Fruit fly (Drosophila melanogaster): Measurements from ENCODE around the gene ATPsynE.

Gene ATPsynE

DNA sequence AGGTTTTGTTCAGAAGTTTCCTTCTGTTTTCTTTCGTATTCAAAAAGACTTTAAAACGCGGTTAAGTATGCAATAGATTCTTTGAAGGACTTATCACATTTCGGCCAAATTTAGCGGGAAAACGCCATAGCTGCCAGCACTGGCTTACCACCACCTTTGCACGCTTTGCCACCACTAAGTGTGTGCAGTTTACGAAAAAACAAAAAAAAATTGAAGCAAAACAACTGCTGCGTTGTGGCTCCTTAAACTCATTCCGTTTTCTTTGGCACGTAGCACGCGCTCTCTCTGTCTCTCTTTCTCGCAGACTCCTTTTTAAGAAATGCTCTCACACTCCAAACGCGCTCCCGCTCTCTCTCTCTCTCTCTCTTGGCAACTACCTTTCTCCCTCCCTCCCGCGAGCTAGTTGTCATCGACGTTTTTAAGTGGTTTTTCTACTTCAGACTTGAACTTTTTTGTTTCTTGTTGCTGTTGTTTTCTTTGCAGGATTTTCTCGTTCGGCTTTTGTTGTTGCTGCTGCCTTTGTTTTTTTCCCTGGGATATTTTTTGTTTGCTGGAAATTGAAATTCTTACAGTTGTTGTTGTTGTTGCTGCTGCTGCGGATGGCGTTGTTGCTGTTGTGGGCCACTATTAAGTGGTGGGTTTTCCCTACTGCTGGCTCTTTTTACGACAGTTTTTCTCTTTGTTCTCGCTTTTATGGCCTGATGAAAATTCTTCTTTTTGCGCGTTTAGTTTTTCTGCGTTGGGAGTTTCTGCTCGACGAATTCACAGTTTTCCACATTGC, 48.0 kb upstream of the ATPsynE start (continued):
- TF ChIP-seq Ets21C (GFP tag; optimal IDR thresholded peaks at IDR 0.05) (no peak), vri (GFP tag; optimal IDR thresholded peaks at IDR 0.05) (no peak), CG11902 (GFP tag; optimal IDR thresholded peaks at IDR 0.05) (no peak), svp (GFP tag) (no peak), Ets96B (tag; optimal IDR thresholded peaks at IDR 0.05) (no peak), Sox15 (GFP tag; optimal IDR thresholded peaks at IDR 0.05) (peak; percentile 24), Lpt (GFP tag; optimal IDR thresholded peaks at IDR 0.05) (peak; percentile 73), topi (GFP tag; optimal IDR thresholded peaks at IDR 0.05) (no peak), Sox102F (GFP tag; optimal IDR thresholded peaks at IDR 0.05) (no peak), Blimp-1 (GFP tag; optimal IDR thresholded peaks at IDR 0.05) (no peak), salr (GFP tag; optimal IDR thresholded peaks at IDR 0.05) (peak in 1 of 2 experiments; percentile 47), cyc (GFP tag; optimal IDR thresholded peaks at IDR 0.05) (peak; percentile 13), ss (GFP tag; optimal IDR thresholded peaks at IDR 0.05) (peak; percentile 77 to 83), Sox14 (GFP tag; optimal IDR thresholded peaks at IDR 0.05) (no peak), CG34406 (GFP tag; optimal IDR thresholded peaks at IDR 0.05) (no peak), OdsH (GFP tag; optimal IDR thresholded peaks at IDR 0.05) (no peak), Eip93F (GFP tag; optimal IDR thresholded peaks at IDR 0.05) (no peak), CG8632 (GFP tag; optimal IDR thresholded peaks at IDR 0.05) (no peak), CG3919 (GFP tag; optimal IDR thresholded peaks at IDR 0.05) (no peak), achi (GFP tag; optimal IDR thresholded peaks at IDR 0.05) (no peak)

DNA sequence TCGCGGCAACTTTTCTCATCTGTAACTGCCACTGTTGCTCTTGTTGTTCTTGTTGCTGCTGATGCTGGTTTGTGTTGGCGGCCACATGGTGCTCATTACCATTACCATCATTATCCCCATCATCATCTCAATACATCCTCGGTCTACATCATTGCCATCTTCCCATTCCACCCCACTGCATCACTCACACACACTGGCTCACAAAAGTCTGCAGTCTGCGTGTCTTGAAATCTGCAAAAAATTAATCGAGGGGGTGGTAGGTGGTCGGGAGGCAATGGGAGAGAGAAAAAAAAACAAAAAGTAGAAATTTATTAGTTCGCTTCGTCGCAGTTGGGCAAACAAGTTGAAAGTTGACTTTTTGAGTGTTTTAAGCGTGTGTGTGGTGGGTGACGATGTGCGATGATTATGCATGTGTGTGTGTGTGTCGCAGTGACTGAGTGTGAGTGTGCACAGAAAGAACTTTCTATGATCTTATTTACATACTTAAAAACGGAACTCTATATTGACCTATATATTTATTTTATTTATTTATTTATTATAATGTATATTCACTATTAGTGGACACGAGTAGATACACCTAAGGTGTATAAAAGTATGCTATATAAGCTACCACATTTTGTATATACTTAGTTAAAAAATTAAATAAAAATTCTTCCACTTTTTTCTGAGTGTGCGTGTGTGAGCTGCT, 47.3 kb upstream of the ATPsynE start:
- TF ChIP-seq CG9139 (GFP tag; optimal IDR thresholded peaks at IDR 0.05) (no peak), esn (GFP tag; optimal IDR thresholded peaks at IDR 0.05) (no peak), CG6163 (GFP tag; IDR thresholded peaks at IDR 0.05) (peak; percentile 42; the same call in 1 of the 3 replicates), spab (GFP tag; optimal IDR thresholded peaks at IDR 0.05) (no peak), ss (GFP tag; optimal IDR thresholded peaks at IDR 0.05) (no peak), Eip93F (GFP tag; optimal IDR thresholded peaks at IDR 0.05) (no peak), CG32006 (GFP tag; optimal IDR thresholded peaks at IDR 0.05) (peak; percentile 81), CG6808 (GFP tag; optimal IDR thresholded peaks at IDR 0.05) (no peak), Met (GFP tag; optimal IDR thresholded peaks at IDR 0.05) (peak; percentile 5), Gug (GFP tag; IDR thresholded peaks at IDR 0.05) (peak; percentile 28; the same call in 1 of the 2 replicates), eg (GFP tag; IDR thresholded peaks at IDR 0.05) (peak; percentile 65; the same call in 2 of the 3 replicates), Hr39 (GFP tag; optimal IDR thresholded peaks at IDR 0.05) (no peak), CG8319 (GFP tag; optimal IDR thresholded peaks at IDR 0.05) (no peak), Ets21C (GFP tag; optimal IDR thresholded peaks at IDR 0.05) (no peak), dsx (GFP tag; optimal IDR thresholded peaks at IDR 0.05; ENCODE audit: poor library complexity, severe bottlenecking) (no peak), Hr4 (GFP tag; optimal IDR thresholded peaks at IDR 0.05) (peak; percentile 34), acj6 (GFP tag; optimal IDR thresholded peaks at IDR 0.05) (no peak), salr (GFP tag; optimal IDR thresholded peaks at IDR 0.05) (no peak), OdsH (GFP tag; optimal IDR thresholded peaks at IDR 0.05) (peak; percentile 45), CG11762 (GFP tag; optimal IDR thresholded peaks at IDR 0.05; ENCODE audit: insufficient read depth) (no peak), vri (GFP tag; optimal IDR thresholded peaks at IDR 0.05) (no peak), fd59A (GFP tag; optimal IDR thresholded peaks at IDR 0.05) (no peak), CG6276 (GFP tag; optimal IDR thresholded peaks at IDR 0.05) (peak; percentile 56), Ets96B (tag; optimal IDR thresholded peaks at IDR 0.05) (no peak), CG34406 (GFP tag; optimal IDR thresholded peaks at IDR 0.05) (no peak), CG6854 (GFP tag; optimal IDR thresholded peaks at IDR 0.05) (no peak), fd85E (GFP tag; optimal IDR thresholded peaks at IDR 0.05) (no peak), CG16779 (tag; optimal IDR thresholded peaks at IDR 0.05) (no peak), Smox (GFP tag; optimal IDR thresholded peaks at IDR 0.05) (peak; percentile 3), CG6792 (GFP tag; optimal IDR thresholded peaks at IDR 0.05) (no peak), CG8119 (GFP tag; IDR thresholded peaks at IDR 0.05) (peak; percentile 86), Sox102F (GFP tag; optimal IDR thresholded peaks at IDR 0.05) (no peak), CG11902 (GFP tag; optimal IDR thresholded peaks at IDR 0.05) (no peak), Blimp-1 (GFP tag; optimal IDR thresholded peaks at IDR 0.05) (no peak), CG7368 (GFP tag; optimal IDR thresholded peaks at IDR 0.05) (no peak), CG11294 (GFP tag; IDR thresholded peaks at IDR 0.05) (no peak), Lpt (GFP tag; optimal IDR thresholded peaks at IDR 0.05) (no peak), svp (GFP tag) (no peak), topi (GFP tag; optimal IDR thresholded peaks at IDR 0.05) (no peak), cyc (GFP tag; optimal IDR thresholded peaks at IDR 0.05) (no peak)
